Fruit fly (Drosophila melanogaster) whole organism, embryonic: Measurements from ENCODE around the gene mRpL16.

ENCODE experiments used
- CG11085 ChIP-seq: fragments of 200-800 bp; sonication (Bioruptor generic); IDR thresholded peaks from 2 replicates; pipeline ENCODE4 v1.3.6; 2022; ENCODE audit warnings: missing biosample characterization, missing genetic modification characterization
- CG12299 ChIP-seq: fragments of 200-800 bp; sonication (Bioruptor generic); optimal IDR thresholded peaks from 2 replicates; lab custom pipeline; 2018; ENCODE audit warnings: missing biosample characterization, mild to moderate bottlenecking, missing genetic modification characterization
- CG17361 ChIP-seq: fragments of 200-800 bp; sonication (Bioruptor generic); IDR thresholded peaks from 3 replicates; pipeline ENCODE4 v1.3.6; 2022; ENCODE audit warnings: missing biosample characterization, missing genetic modification characterization
- CG17802 ChIP-seq: fragments of 200-800 bp; sonication (Bioruptor generic); optimal IDR thresholded peaks from 2 replicates; lab custom pipeline; 2018; ENCODE audit warnings: missing biosample characterization, mild to moderate bottlenecking, missing genetic modification characterization, moderate library complexity
- CG2120 ChIP-seq: fragments of 200-800 bp; sonication (Bioruptor generic); optimal IDR thresholded peaks from 3 replicates; lab custom pipeline; 2016; ENCODE audit warnings: missing biosample characterization, missing genetic modification characterization
- CG30431 ChIP-seq: fragments of 200-800 bp; sonication (Bioruptor generic); optimal IDR thresholded peaks from 2 replicates; lab custom pipeline; 2017; ENCODE audit warnings: missing biosample characterization, missing genetic modification characterization
- CG3281 ChIP-seq: fragments of 200-800 bp; sonication (Bioruptor generic); optimal IDR thresholded peaks from 3 replicates; lab custom pipeline; 2017; ENCODE audit warnings: missing biosample characterization, mild to moderate bottlenecking, missing genetic modification characterization
- CG34422 ChIP-seq: fragments of 200-800 bp; sonication (Bioruptor generic); IDR thresholded peaks from 3 replicates; pipeline ENCODE4 v1.3.6; 2022; ENCODE audit warnings: missing biosample characterization, missing genetic modification characterization
- CG3995 ChIP-seq: fragments of 200-800 bp; sonication (Bioruptor generic); optimal IDR thresholded peaks from 3 replicates; lab custom pipeline; 2016; ENCODE audit warnings: missing biosample characterization, missing genetic modification characterization
- CG4730 ChIP-seq: fragments of 200-800 bp; sonication (Bioruptor generic); IDR thresholded peaks from 2 replicates; pipeline ENCODE4 v1.3.6; 2022; ENCODE audit warnings: missing biosample characterization, missing genetic modification characterization
- CG5180 ChIP-seq: fragments of 200-800 bp; sonication (Bioruptor generic); optimal IDR thresholded peaks from 3 replicates; lab custom pipeline; 2017; ENCODE audit warnings: missing biosample characterization, missing genetic modification characterization, mild to moderate bottlenecking, moderate library complexity, missing genetic modification reagents
- CG5245 ChIP-seq: fragments of 200-800 bp; sonication (Bioruptor generic); optimal IDR thresholded peaks from 3 replicates; lab custom pipeline; 2016; ENCODE audit warnings: missing biosample characterization, missing genetic modification characterization
- CG6689 ChIP-seq: fragments of 200-800 bp; sonication (Bioruptor generic); IDR thresholded peaks from 2 replicates; pipeline ENCODE4 v1.3.6; 2022; ENCODE audit warnings: missing biosample characterization, missing genetic modification characterization
- CG6765 ChIP-seq: fragments of 200-800 bp; sonication (Bioruptor generic); optimal IDR thresholded peaks from 3 replicates; lab custom pipeline; 2017; ENCODE audit warnings: missing biosample characterization, mild to moderate bottlenecking, missing genetic modification characterization
- CG8478 ChIP-seq: fragments of >200 bp; optimal IDR thresholded peaks from 2 replicates; lab custom pipeline; 2018
- CG9727 ChIP-seq: fragments of 200-800 bp; sonication (Bioruptor generic); optimal IDR thresholded peaks from 3 replicates; lab custom pipeline; 2017; ENCODE audit warnings: missing biosample characterization, mild to moderate bottlenecking, missing genetic modification characterization
- CHES-1-like ChIP-seq: fragments of 200-800 bp; sonication (Bioruptor generic); optimal IDR thresholded peaks from 2 replicates; lab custom pipeline; 2016; ENCODE audit warnings: missing biosample characterization, missing genetic modification characterization
- Dek ChIP-seq: fragments of 200-800 bp; sonication (Bioruptor generic); optimal IDR thresholded peaks from 3 replicates; lab custom pipeline; 2019; ENCODE audit warnings: missing biosample characterization, mild to moderate bottlenecking, missing genetic modification characterization, moderate library complexity
- Dll ChIP-seq: fragments of 200-800 bp; sonication (Bioruptor generic); IDR thresholded peaks from 4 replicates; pipeline ENCODE4 v1.3.6; 2022; ENCODE audit warnings: missing biosample characterization, missing genetic modification characterization; ENCODE audit not compliant: partially characterized antibody
- E2f1 ChIP-seq: fragments of 200-800 bp; sonication (Bioruptor generic); IDR thresholded peaks from 2 replicates; pipeline ENCODE4 v1.3.6; 2022; ENCODE audit warnings: missing biosample characterization, missing genetic modification characterization
- E2f2 ChIP-seq: fragments of 200-800 bp; sonication (Bioruptor generic); IDR thresholded peaks from 2 replicates; pipeline ENCODE4 v1.3.6; 2022; ENCODE audit warnings: missing biosample characterization, missing genetic modification characterization
- Ets97D ChIP-seq: fragments of 200-800 bp; sonication (Bioruptor generic); optimal IDR thresholded peaks from 3 replicates; lab custom pipeline; 2016; ENCODE audit warnings: missing biosample characterization, missing genetic modification characterization
- Fer1 ChIP-seq: fragments of 200-800 bp; sonication (Bioruptor generic); optimal IDR thresholded peaks from 2 replicates; lab custom pipeline; 2017; ENCODE audit warnings: missing biosample characterization, mild to moderate bottlenecking, missing genetic modification characterization
- Lim3 ChIP-seq: fragments of 200-800 bp; sonication (Bioruptor generic); IDR thresholded peaks from 2 replicates; pipeline ENCODE4 v1.3.6; 2022; ENCODE audit warnings: missing biosample characterization, missing genetic modification characterization
- MBD-R2 ChIP-seq: fragments of 200-800 bp; sonication (Bioruptor generic); IDR thresholded peaks from 2 replicates; pipeline ENCODE4 v1.3.6; 2022; ENCODE audit warnings: missing biosample characterization, missing genetic modification characterization
- Med ChIP-seq: fragments of 200-800 bp; sonication (Bioruptor generic); peaks from one replicate; lab custom pipeline; 2016; ENCODE audit warnings: missing biosample characterization, missing genetic modification characterization, mild to moderate bottlenecking, inconsistent platforms, moderate library complexity
- PHDP ChIP-seq: fragments of 200-800 bp; sonication (Bioruptor generic); optimal IDR thresholded peaks from 3 replicates; lab custom pipeline; 2018; ENCODE audit warnings: missing biosample characterization, mild to moderate bottlenecking, missing genetic modification characterization, moderate library complexity
- Scr ChIP-seq: fragments of 200-800 bp; sonication (Bioruptor generic); IDR thresholded peaks from 2 replicates; pipeline ENCODE4 v1.3.6; 2022; ENCODE audit warnings: missing biosample characterization, missing genetic modification characterization; ENCODE audit not compliant: partially characterized antibody
- Sox100B ChIP-seq: fragments of 200-800 bp; sonication (Bioruptor generic); optimal IDR thresholded peaks from 3 replicates; lab custom pipeline; 2018; ENCODE audit warnings: missing biosample characterization, mild to moderate bottlenecking, missing genetic modification characterization
- Sry-δ ChIP-seq: fragments of 200-800 bp; sonication (Bioruptor generic); optimal IDR thresholded peaks from 2 replicates; lab custom pipeline; 2016; ENCODE audit warnings: missing biosample characterization, missing genetic modification characterization
- Ssrp ChIP-seq: fragments of 200-800 bp; sonication (Bioruptor generic); optimal IDR thresholded peaks from 2 replicates; lab custom pipeline; 2018; ENCODE audit warnings: missing biosample characterization, mild to moderate bottlenecking, missing genetic modification characterization, moderate library complexity
- Stat92E ChIP-seq, 3 experiments: fragments of >200 bp in 2 of 3; fragments of 200-800 bp in 1 of 3; sonication (Bioruptor generic) in 1 of 3; optimal IDR thresholded peaks; 2 replicates each; lab custom pipeline; 2017 to 2019; ENCODE audit warnings: missing biosample characterization in 3 of 3, missing genetic modification characterization in 3 of 3, mild to moderate bottlenecking in 1 of 3, moderate library complexity in 1 of 3
- amos ChIP-seq: fragments of 200-800 bp; sonication (Bioruptor generic); IDR thresholded peaks from 2 replicates; pipeline ENCODE4 v1.3.6; 2022; ENCODE audit warnings: missing biosample characterization, missing genetic modification characterization; ENCODE audit not compliant: partially characterized antibody
- ash1 ChIP-seq: fragments of 200-800 bp; sonication (Bioruptor generic); optimal IDR thresholded peaks from 2 replicates; lab custom pipeline; 2018; ENCODE audit warnings: missing biosample characterization, mild to moderate bottlenecking, missing genetic modification characterization
- br ChIP-seq: fragments of >200 bp; optimal IDR thresholded peaks from 2 replicates; lab custom pipeline; 2017
- cg ChIP-seq: fragments of 200-800 bp; sonication (Bioruptor generic); optimal IDR thresholded peaks from 3 replicates; lab custom pipeline; 2019; ENCODE audit warnings: missing biosample characterization, mild to moderate bottlenecking, missing genetic modification characterization, moderate library complexity
- chif ChIP-seq, 2 experiments: fragments of 200-800 bp; sonication (Bioruptor generic); optimal IDR thresholded peaks; 3 replicates each; lab custom pipeline; 2016; ENCODE audit warnings: missing biosample characterization in 2 of 2, missing genetic modification characterization in 2 of 2
- dimm ChIP-seq: fragments of 200-800 bp; sonication (Bioruptor generic); IDR thresholded peaks from 2 replicates; pipeline ENCODE4 v1.3.6; 2022; ENCODE audit warnings: missing biosample characterization, missing genetic modification characterization
- en ChIP-seq: fragments of 200-800 bp; sonication (Bioruptor generic); optimal IDR thresholded peaks from 2 replicates; lab custom pipeline; 2016; ENCODE audit warnings: missing biosample characterization, missing genetic modification characterization
- her ChIP-seq: fragments of 200-800 bp; sonication (Bioruptor generic); optimal IDR thresholded peaks from 2 replicates; lab custom pipeline; 2016; ENCODE audit warnings: missing biosample characterization, missing genetic modification characterization
- kay ChIP-seq: fragments of 200-800 bp; sonication (Bioruptor generic); optimal IDR thresholded peaks from 2 replicates; lab custom pipeline; 2016; ENCODE audit warnings: missing biosample characterization, missing genetic modification characterization
- lab ChIP-seq: fragments of 200-800 bp; sonication (Bioruptor generic); optimal IDR thresholded peaks from 3 replicates; lab custom pipeline; 2017; ENCODE audit warnings: missing biosample characterization, missing genetic modification characterization, mild to moderate bottlenecking, moderate library complexity, missing genetic modification reagents
- mam ChIP-seq: fragments of 200-800 bp; sonication (Bioruptor generic); optimal IDR thresholded peaks from 3 replicates; lab custom pipeline; 2016; ENCODE audit warnings: missing biosample characterization, missing genetic modification characterization
- oc ChIP-seq: fragments of 200-800 bp; sonication (Bioruptor generic); optimal IDR thresholded peaks from 2 replicates; lab custom pipeline; 2018; ENCODE audit warnings: missing biosample characterization, mild to moderate bottlenecking, missing genetic modification characterization, moderate library complexity
- peb ChIP-seq: fragments of 200-800 bp; sonication (Bioruptor generic); IDR thresholded peaks from 2 replicates; pipeline ENCODE4 v1.3.6; 2022; ENCODE audit warnings: missing biosample characterization, missing genetic modification characterization
- pho ChIP-seq: fragments of 200-800 bp; sonication (Bioruptor generic); optimal IDR thresholded peaks from 2 replicates; lab custom pipeline; 2016; ENCODE audit warnings: missing biosample characterization, missing genetic modification characterization
- pzg ChIP-seq: fragments of 200-800 bp; sonication (Bioruptor generic); optimal IDR thresholded peaks from 3 replicates; lab custom pipeline; 2018; ENCODE audit warnings: missing biosample characterization, mild to moderate bottlenecking, missing genetic modification characterization, moderate library complexity
- ranshi ChIP-seq: fragments of 200-800 bp; sonication (Bioruptor generic); IDR thresholded peaks from 2 replicates; pipeline ENCODE4 v1.3.6; 2022; ENCODE audit warnings: missing biosample characterization, missing genetic modification characterization
- seq ChIP-seq: fragments of 200-800 bp; sonication (Bioruptor generic); IDR thresholded peaks from 2 replicates; pipeline ENCODE4 v1.3.6; 2022; ENCODE audit warnings: missing biosample characterization, missing genetic modification characterization
- vvl ChIP-seq: fragments of 200-800 bp; sonication (Bioruptor generic); IDR thresholded peaks from 2 replicates; pipeline ENCODE4 v1.3.6; 2022; ENCODE audit warnings: missing biosample characterization, missing genetic modification characterization

The mRpL16 gene

DNA sequence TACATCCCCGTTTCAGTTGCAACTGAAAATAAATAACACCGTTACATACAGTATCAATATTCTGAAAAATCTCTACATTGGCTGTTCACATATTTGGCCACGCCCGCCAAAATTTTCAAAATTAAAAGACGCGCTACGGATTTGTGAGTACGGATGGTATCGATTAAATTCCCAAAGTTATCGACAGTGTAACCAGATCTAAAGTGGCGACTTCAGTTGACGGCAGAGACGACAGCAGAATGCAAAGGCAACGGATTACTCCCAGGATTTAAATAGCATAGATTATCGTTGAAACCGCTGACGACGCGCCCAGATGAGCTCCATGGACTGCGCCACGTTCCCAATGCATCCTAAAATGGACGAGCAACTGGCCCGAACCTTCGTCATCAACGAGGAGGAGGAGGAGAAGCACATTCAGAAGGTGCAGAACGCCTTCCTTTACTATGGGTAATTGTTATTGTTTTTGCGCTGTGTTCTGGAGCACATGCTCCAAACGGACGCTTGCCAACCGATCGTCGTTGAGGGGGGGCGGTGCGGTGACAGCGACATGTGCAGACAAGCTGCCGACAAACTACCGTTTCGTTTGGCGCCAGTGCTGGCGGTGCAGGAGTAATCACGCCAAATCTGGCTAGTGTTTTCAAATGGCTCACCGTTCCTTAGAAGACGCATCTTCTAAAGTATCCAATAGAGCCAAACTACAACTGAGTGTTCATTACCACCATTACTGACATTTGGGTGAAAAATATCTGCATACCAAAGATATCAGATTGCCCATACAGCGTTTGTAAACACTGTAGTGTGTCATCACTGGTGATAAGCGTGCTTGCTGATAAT is 37.6 kb downstream of the mRpL16 start, which contains the start of gene CG11596 (continued):
- TF ChIP-seq dimm = no peak
- TF ChIP-seq CG34422 (GFP tag; lab: Robert Waterston, UW) = no peak
- peak; percentile 34 for TF ChIP-seq Sry-δ
- TF ChIP-seq CG6689 = no peak
- TF ChIP-seq seq = no peak
- TF ChIP-seq br = no peak
- no peak for TF ChIP-seq peb
- TF ChIP-seq Lim3 (GFP tag; lab: Robert Waterston, UW) = no peak
- TF ChIP-seq Sox100B (GFP tag; lab: Kevin White, UChicago) = no peak
- TF ChIP-seq E2f2 (GFP tag; lab: Robert Waterston, UW) = peak; percentile 91
- peak; percentile 34; the same call in 1 of the 2 replicates for TF ChIP-seq amos (GFP tag; lab: Robert Waterston, UW)
- TF ChIP-seq Med (GFP tag; lab: Kevin White, UChicago) = peak; percentile 72
- TF ChIP-seq en (GFP tag; lab: Kevin White, UChicago) = no peak
- TF ChIP-seq CG5180 = no peak
- no peak for TF ChIP-seq oc
- no peak for TF ChIP-seq chif (GFP tag; optimal IDR thresholded peaks at IDR 0.05; lab: Kevin White, UChicago)
- no peak for TF ChIP-seq kay
- peak; percentile 22; the same call in 1 of the 2 replicates for TF ChIP-seq vvl (GFP tag; lab: Robert Waterston, UW)
- TF ChIP-seq Stat92E (GFP tag; optimal IDR thresholded peaks at IDR 0.05; lab: Kevin White, UChicago) = no peak
- 0 out of 3 replicates have a peak, but pooled peaks have one; percentile 28 for TF ChIP-seq CG17361 (GFP tag; lab: Robert Waterston, UW)
- peak; percentile 13 for TF ChIP-seq mam
- TF ChIP-seq Dek (tag; lab: Kevin White, UChicago) = no peak
- TF ChIP-seq CG30431 = no peak
- no peak for TF ChIP-seq cg (GFP tag; lab: Kevin White, UChicago)
- TF ChIP-seq CG9727 (GFP tag; lab: Kevin White, UChicago) = no peak
- TF ChIP-seq pho (GFP tag; lab: Kevin White, UChicago) = peak; percentile 20
- TF ChIP-seq her (GFP tag; lab: Kevin White, UChicago) = peak; percentile 99
- no peak for TF ChIP-seq CHES-1-like (GFP tag; lab: Kevin White, UChicago)
- TF ChIP-seq CG17802 = no peak
- TF ChIP-seq ranshi (GFP tag; lab: Robert Waterston, UW) = peak; percentile 11; the same call in 1 of the 2 replicates
- TF ChIP-seq CG4730 (GFP tag; lab: Robert Waterston, UW) = no peak
- TF ChIP-seq CG5245 (GFP tag; lab: Kevin White, UChicago) = no peak
- peak; percentile 47 for TF ChIP-seq CG2120 (GFP tag; lab: Kevin White, UChicago)
- no peak for TF ChIP-seq Fer1 (GFP tag; lab: Kevin White, UChicago)
- no peak for TF ChIP-seq Ssrp (tag; lab: Kevin White, UChicago)
- TF ChIP-seq Dll (GFP tag; lab: Robert Waterston, UW) = 0 out of 4 replicates have a peak, but pooled peaks have one; percentile 15
- no peak for TF ChIP-seq CG12299 (tag; lab: Kevin White, UChicago)
- TF ChIP-seq CG6765 (GFP tag; lab: Kevin White, UChicago) = no peak
- TF ChIP-seq PHDP (tag; lab: Kevin White, UChicago) = peak; percentile 1
- TF ChIP-seq lab (GFP tag; lab: Kevin White, UChicago) = peak; percentile 26
- 0 out of 2 replicates have a peak, but pooled peaks have one; percentile 21 for TF ChIP-seq Scr (GFP tag; lab: Robert Waterston, UW)
- TF ChIP-seq pzg (GFP tag; lab: Kevin White, UChicago) = peak; percentile 65
- TF ChIP-seq CG3995 = no peak
- no peak for TF ChIP-seq CG8478 (lab: Kevin White, UChicago)
- no peak for TF ChIP-seq ash1 (GFP tag; lab: Kevin White, UChicago)
- TF ChIP-seq CG3281 (GFP tag; lab: Kevin White, UChicago) = no peak
- peak; percentile 28 for TF ChIP-seq MBD-R2 (GFP tag; lab: Robert Waterston, UW)
- TF ChIP-seq E2f1 (GFP tag; lab: Robert Waterston, UW) = no peak
- peak; percentile 7 for TF ChIP-seq Ets97D (GFP tag; lab: Kevin White, UChicago)
- TF ChIP-seq CG11085 = no peak
